Fruit fly (Drosophila melanogaster): Measurements from ENCODE around the gene RFeSP.
A peak's percentile ranks its signal among the peaks of the same experiment; 100 is the strongest.

RFeSP gene

dm6 chr2L:1611122-1611521 is 2.8 kb downstream of the RFeSP start, which contains the start of the genes Rab3GAP1 and CG14352 (continued):
- TF ChIP-seq sc (optimal IDR thresholded peaks at IDR 0.05) = no peak
- TF ChIP-seq sc (GFP tag; optimal IDR thresholded peaks at IDR 0.05) = peak; percentile 63
- peak; percentile 83 for TF ChIP-seq CG18011 (GFP tag; optimal IDR thresholded peaks at IDR 0.05)
- peak; percentile 73 for TF ChIP-seq Mes4 (GFP tag; optimal IDR thresholded peaks at IDR 0.05)
- peak; percentile 38 for TF ChIP-seq eyg (GFP tag; optimal IDR thresholded peaks at IDR 0.05)
- TF ChIP-seq CG18619 (GFP tag; optimal IDR thresholded peaks at IDR 0.05) = peak; percentile 72
- no peak for TF ChIP-seq CG14860 (GFP tag; IDR thresholded peaks at IDR 0.05; ENCODE audit: partially characterized antibody)
- TF ChIP-seq CG2199 (GFP tag; IDR thresholded peaks at IDR 0.05) = 0 out of 3 replicates have a peak, but pooled peaks have one; percentile 55
- TF ChIP-seq Awh (GFP tag; IDR thresholded peaks at IDR 0.05) = peak; percentile 59; the same call in 1 of the 2 replicates
- TF ChIP-seq CG17829 (tag; optimal IDR thresholded peaks at IDR 0.05) = peak; percentile 86
- TF ChIP-seq CG14667 (GFP tag; IDR thresholded peaks at IDR 0.05) = peak; percentile 72
- TF ChIP-seq CG12155 (GFP tag; optimal IDR thresholded peaks at IDR 0.05) = peak; percentile 88
- peak; percentile 47 for TF ChIP-seq Spps (tag; optimal IDR thresholded peaks at IDR 0.05)
- TF ChIP-seq CG9932 (GFP tag; IDR thresholded peaks at IDR 0.05) = peak; percentile 92
- peak; percentile 85 for TF ChIP-seq CG10209 (GFP tag; optimal IDR thresholded peaks at IDR 0.05)
- no peak for TF ChIP-seq bbx (GFP tag; IDR thresholded peaks at IDR 0.05; ENCODE audit: partially characterized antibody)
- peak; percentile 46; the same call in 1 of the 3 replicates for TF ChIP-seq knrl (GFP tag; IDR thresholded peaks at IDR 0.05; ENCODE audit: partially characterized antibody)
- TF ChIP-seq ac (GFP tag; optimal IDR thresholded peaks at IDR 0.05) = no peak
- peak; percentile 35; the same call in 1 of the 2 replicates for TF ChIP-seq CG32767 (GFP tag; IDR thresholded peaks at IDR 0.05)
- TF ChIP-seq tgo (GFP tag; IDR thresholded peaks at IDR 0.05) = peak; percentile 79
- TF ChIP-seq CG33557 (GFP tag; optimal IDR thresholded peaks at IDR 0.05) = peak; percentile 74
- TF ChIP-seq toy (GFP tag; IDR thresholded peaks at IDR 0.05) = peak; percentile 43; the same call in 1 of the 2 replicates
- peak; percentile 63 for TF ChIP-seq ATbp (GFP tag; optimal IDR thresholded peaks at IDR 0.05)
- TF ChIP-seq sna (GFP tag; IDR thresholded peaks at IDR 0.05; ENCODE audit: partially characterized antibody) = no peak
- TF ChIP-seq CG6654 (GFP tag; optimal IDR thresholded peaks at IDR 0.05) = peak; percentile 64
- TF ChIP-seq twi (tag; optimal IDR thresholded peaks at IDR 0.05) = peak; percentile 78
- TF ChIP-seq NfI (GFP tag; optimal IDR thresholded peaks at IDR 0.05) = peak; percentile 89
- peak; percentile 79 for TF ChIP-seq CG10366 (GFP tag; IDR thresholded peaks at IDR 0.05)
- no peak for TF ChIP-seq ash1 (GFP tag; optimal IDR thresholded peaks at IDR 0.05)
- TF ChIP-seq unc-4 (GFP tag; IDR thresholded peaks at IDR 0.05; ENCODE audit: partially characterized antibody) = peak; percentile 55; the same call in 1 of the 2 replicates
- peak; percentile 56 for TF ChIP-seq Ravus (GFP tag; IDR thresholded peaks at IDR 0.05)
- no peak for TF ChIP-seq Hr39 (optimal IDR thresholded peaks at IDR 0.05)
- no peak for TF ChIP-seq HLH4C (GFP tag; IDR thresholded peaks at IDR 0.05; ENCODE audit: partially characterized antibody)
- peak; percentile 85 to 86 for TF ChIP-seq Pdp1 (GFP tag; optimal IDR thresholded peaks at IDR 0.05)
- no peak for TF ChIP-seq Tbp (GFP tag; optimal IDR thresholded peaks at IDR 0.05)
- peak; percentile 57 for TF ChIP-seq slp2 (GFP tag; optimal IDR thresholded peaks at IDR 0.05)
- TF ChIP-seq gfzf (GFP tag; optimal IDR thresholded peaks at IDR 0.05) = peak; percentile 34
- peak; percentile 76 for TF ChIP-seq CG17802 (tag; optimal IDR thresholded peaks at IDR 0.05)
- TF ChIP-seq CG12104 (GFP tag; optimal IDR thresholded peaks at IDR 0.05) = peak; percentile 80
- TF ChIP-seq pzg (GFP tag; optimal IDR thresholded peaks at IDR 0.05) = peak; percentile 69
- peak; percentile 84 for TF ChIP-seq fd96Cb (tag; optimal IDR thresholded peaks at IDR 0.05)
- TF ChIP-seq Hsf (GFP tag; optimal IDR thresholded peaks at IDR 0.05) = peak; percentile 93
- TF ChIP-seq CG2875 (GFP tag; optimal IDR thresholded peaks at IDR 0.05) = no peak
- TF ChIP-seq CG6254 (GFP tag; optimal IDR thresholded peaks at IDR 0.05) = no peak
- peak; percentile 71 for TF ChIP-seq ttk (GFP tag; IDR thresholded peaks at IDR 0.05)
- TF ChIP-seq hth (optimal IDR thresholded peaks at IDR 0.05) = no peak
- TF ChIP-seq wdn (GFP tag; IDR thresholded peaks at IDR 0.05) = peak; percentile 52; the same call in 1 of the 2 replicates
- TF ChIP-seq Deaf1 (tag; optimal IDR thresholded peaks at IDR 0.05) = no peak
- TF ChIP-seq D19B (GFP tag; optimal IDR thresholded peaks at IDR 0.05) = peak; percentile 73
- peak; percentile 49; the same call in 2 of the 3 replicates for TF ChIP-seq B-H1 (GFP tag; IDR thresholded peaks at IDR 0.05)

Data from whole organism, embryonic.